Worm (Caenorhabditis elegans): ENCODE measurements around the gene acl-5.

DNA sequence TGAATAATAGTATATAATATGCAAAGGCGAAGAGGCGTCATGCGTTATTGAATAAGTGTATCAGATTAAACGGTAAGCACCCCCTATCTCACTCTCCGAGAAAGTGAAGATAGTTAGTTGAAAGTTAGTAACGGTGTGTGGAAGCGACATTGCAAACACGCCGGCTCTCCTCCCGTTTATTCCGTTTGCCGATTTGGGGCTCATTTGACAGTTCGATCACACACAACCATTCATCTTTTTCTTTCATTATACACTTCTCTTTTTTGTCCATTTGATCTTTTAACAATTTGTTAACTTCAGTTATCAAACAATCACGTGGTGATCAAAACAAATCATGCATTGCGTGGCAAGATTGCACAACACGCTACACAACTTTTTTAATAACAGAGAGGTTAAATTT lies 48.0 kb downstream of the acl-5 start, which contains the start of gene slc-9B.1:
- TF ChIP-seq lsy-2 (tag; optimal IDR thresholded peaks at IDR 0.05) = no peak
- no peak for TF ChIP-seq snpc-4 (tag; optimal IDR thresholded peaks at IDR 0.05)
- no peak for TF ChIP-seq unc-62 (GFP tag; optimal IDR thresholded peaks at IDR 0.05)
